Worm (Caenorhabditis elegans) whole organism, L1 larva: ENCODE data around the gene K01D12.15.
A peak's percentile ranks its signal among the peaks of the same experiment; 100 is the strongest.

Experiments used
- C16A3.4 ChIP-seq: fragments of 150-350 bp; optimal IDR thresholded peaks from 2 replicates; lab custom pipeline; 2014; ENCODE audit warnings: missing biosample characterization, missing genetic modification characterization
- Y116A8C.19 ChIP-seq: sonication (generic microtip); optimal IDR thresholded peaks from 2 replicates; lab custom pipeline; 2016; ENCODE audit warnings: missing compliant biosample characterization, missing genetic modification characterization, borderline replicate concordance
- aly-2 ChIP-seq: fragments of 150-350 bp; optimal IDR thresholded peaks from 2 replicates; lab custom pipeline; 2014; ENCODE audit warnings: missing biosample characterization, missing genetic modification characterization
- ama-1 ChIP-seq: fragments of 150-350 bp; optimal IDR thresholded peaks from 2 replicates; lab custom pipeline; 2014
- blmp-1 ChIP-seq: fragments of 150-350 bp; optimal IDR thresholded peaks from 2 replicates; lab custom pipeline; 2014; ENCODE audit warnings: missing biosample characterization, missing genetic modification characterization
- ceh-63 ChIP-seq: fragments of 200-800 bp; sonication (Bioruptor generic); optimal IDR thresholded peaks from 2 replicates; lab custom pipeline; 2018; ENCODE audit warnings: mild to moderate bottlenecking, missing genetic modification characterization, missing compliant biosample characterization
- ceh-8 ChIP-seq: fragments of 200-800 bp; sonication (Bioruptor generic); optimal IDR thresholded peaks from 2 replicates; lab custom pipeline; 2018; ENCODE audit warnings: mild to moderate bottlenecking, missing genetic modification characterization, moderate library complexity, missing compliant biosample characterization
- ceh-82 ChIP-seq, 3 experiments: fragments of 150-350 bp in 1 of 3; sonication (generic microtip) in 2 of 3; optimal IDR thresholded peaks; 2 replicates each; lab custom pipeline; 2014 to 2017; ENCODE audit warnings: missing biosample characterization in 3 of 3, missing genetic modification characterization in 3 of 3
- ceh-88 ChIP-seq: fragments of 200-800 bp; sonication (Bioruptor generic); IDR thresholded peaks from 2 replicates; pipeline ENCODE4 v1.3.6; 2022; ENCODE audit warnings: missing genetic modification characterization, missing compliant biosample characterization
- dpl-1 ChIP-seq, 3 experiments: fragments of 150-350 bp in 2 of 3; sonication (generic microtip) in 1 of 3; optimal IDR thresholded peaks; 2 replicates each; lab custom pipeline; 2014 to 2017; ENCODE audit warnings: missing biosample characterization in 3 of 3, missing genetic modification characterization in 3 of 3, missing genetic modification reagents in 3 of 3
- dsc-1 ChIP-seq: sonication (generic microtip); optimal IDR thresholded peaks from 2 replicates; lab custom pipeline; 2016; ENCODE audit warnings: mild to moderate bottlenecking, missing genetic modification characterization, missing compliant biosample characterization
- efl-1 ChIP-seq, 4 experiments: fragments of 150-350 bp; optimal IDR thresholded peaks in 3 of 4; peaks in 1 of 4; 1 replicate in 1 of 4; 2 replicates in 3 of 4; lab custom pipeline; 2014; ENCODE audit warnings: missing biosample characterization in 2 of 4, missing genetic modification characterization in 2 of 4, missing genetic modification reagents in 2 of 4
- egl-27 ChIP-seq, 2 experiments: fragments of 150-350 bp in 1 of 2; sonication (generic microtip); optimal IDR thresholded peaks; 3 replicates each; lab custom pipeline; 2017 to 2018; ENCODE audit warnings: missing biosample characterization in 2 of 2, missing genetic modification characterization in 2 of 2, missing genetic modification reagents in 2 of 2
- fkh-10 ChIP-seq: sonication (generic microtip); optimal IDR thresholded peaks from 2 replicates; lab custom pipeline; 2017; ENCODE audit warnings: missing biosample characterization, missing genetic modification reagents, missing genetic modification characterization
- fkh-8 ChIP-seq: sonication (generic microtip); optimal IDR thresholded peaks from 2 replicates; lab custom pipeline; 2016; ENCODE audit warnings: mild to moderate bottlenecking, missing genetic modification characterization, missing compliant biosample characterization
- hpl-2 ChIP-seq: fragments of 150-350 bp; optimal IDR thresholded peaks from 2 replicates; lab custom pipeline; 2014; ENCODE audit warnings: missing biosample characterization, missing genetic modification reagents, missing genetic modification characterization
- isw-1 ChIP-seq: fragments of 200-800 bp; sonication (Bioruptor generic); IDR thresholded peaks from 2 replicates; pipeline ENCODE4 v1.3.6; 2022; ENCODE audit warnings: missing genetic modification characterization, missing compliant biosample characterization
- jun-1 ChIP-seq: fragments of 150-350 bp; optimal IDR thresholded peaks from 2 replicates; lab custom pipeline; 2014; ENCODE audit warnings: missing biosample characterization, missing genetic modification reagents, missing genetic modification characterization
- lin-15B ChIP-seq: fragments of 150-350 bp; sonication (generic microtip); optimal IDR thresholded peaks from 3 replicates; lab custom pipeline; 2014; ENCODE audit warnings: missing biosample characterization, missing genetic modification characterization
- lin-39 ChIP-seq: fragments of 150-350 bp; optimal IDR thresholded peaks from 2 replicates; lab custom pipeline; 2014; ENCODE audit warnings: missing biosample characterization, missing genetic modification reagents, missing genetic modification characterization
- lsy-2 ChIP-seq, 2 experiments: fragments of 150-350 bp; optimal IDR thresholded peaks; 2 replicates each; lab custom pipeline; 2014; ENCODE audit warnings: missing biosample characterization in 2 of 2, missing genetic modification characterization in 2 of 2
- mdl-1 ChIP-seq, 2 experiments: fragments of 150-350 bp; optimal IDR thresholded peaks; 2 replicates each; lab custom pipeline; 2014 to 2017; ENCODE audit warnings: missing biosample characterization in 2 of 2, missing genetic modification characterization in 2 of 2, inconsistent platforms in 1 of 2
- mep-1 ChIP-seq: fragments of 150-350 bp; optimal IDR thresholded peaks from 2 replicates; lab custom pipeline; 2014; ENCODE audit warnings: missing biosample characterization, missing genetic modification characterization
- nhr-12 ChIP-seq: sonication (generic microtip); optimal IDR thresholded peaks from 2 replicates; lab custom pipeline; 2017; ENCODE audit warnings: missing biosample characterization, missing genetic modification characterization
- nhr-20 ChIP-seq: sonication (generic microtip); optimal IDR thresholded peaks from 2 replicates; lab custom pipeline; 2016; ENCODE audit warnings: mild to moderate bottlenecking, missing genetic modification characterization, missing compliant biosample characterization
- nhr-76 ChIP-seq: sonication (generic microtip); optimal IDR thresholded peaks from 2 replicates; lab custom pipeline; 2017; ENCODE audit warnings: missing biosample characterization, missing genetic modification characterization
- nhr-85 ChIP-seq: sonication (generic microtip); peaks from one replicate; lab custom pipeline; 2016; ENCODE audit warnings: missing genetic modification characterization, inconsistent platforms, missing compliant biosample characterization
- snpc-4 ChIP-seq: fragments of 150-350 bp; optimal IDR thresholded peaks from 2 replicates; lab custom pipeline; 2014; ENCODE audit warnings: missing biosample characterization, missing genetic modification characterization
- snu-23 ChIP-seq: sonication (generic microtip); optimal IDR thresholded peaks from 2 replicates; lab custom pipeline; 2016; ENCODE audit warnings: missing genetic modification characterization, missing compliant biosample characterization
- sptf-1 ChIP-seq: fragments of 150-350 bp; optimal IDR thresholded peaks from 2 replicates; lab custom pipeline; 2014; ENCODE audit warnings: missing biosample characterization, missing genetic modification characterization
- unc-62 ChIP-seq: fragments of 150-350 bp; optimal IDR thresholded peaks from 2 replicates; lab custom pipeline; 2014; ENCODE audit warnings: missing biosample characterization, missing genetic modification reagents, missing genetic modification characterization
- unc-86 ChIP-seq: sonication (generic microtip); optimal IDR thresholded peaks from 2 replicates; lab custom pipeline; 2016; ENCODE audit warnings: missing genetic modification characterization, missing compliant biosample characterization
- unc-98 ChIP-seq: fragments of 200-800 bp; sonication (Bioruptor generic); IDR thresholded peaks from 2 replicates; pipeline ENCODE4 v1.3.6; 2022; ENCODE audit warnings: missing genetic modification characterization, missing compliant biosample characterization
- ztf-4 ChIP-seq: fragments of 150-350 bp; optimal IDR thresholded peaks from 2 replicates; lab custom pipeline; 2014; ENCODE audit warnings: missing biosample characterization, missing genetic modification characterization

K01D12.15 gene

DNA sequence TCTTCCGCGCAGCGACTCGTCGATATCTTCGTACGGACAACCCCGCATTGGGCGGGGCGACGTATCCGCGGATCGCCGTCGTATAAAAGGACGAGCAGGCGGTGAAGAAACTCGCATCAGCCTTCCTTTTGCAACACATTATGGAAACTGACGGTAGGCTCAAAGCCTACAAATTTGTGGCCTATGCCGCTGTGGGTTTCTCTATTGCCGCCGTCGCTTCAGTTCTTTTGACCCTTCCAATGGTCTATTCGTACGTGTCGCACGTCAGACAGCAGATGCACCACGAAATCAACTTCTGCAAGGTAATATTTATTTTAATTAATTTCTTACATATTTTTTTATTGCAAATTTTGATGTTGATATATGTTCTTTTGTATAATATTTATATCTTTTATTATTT lies 33.4 kb upstream of the K01D12.15 start:
- TF ChIP-seq ama-1 (lab: Kevin White, UChicago): peak; percentile 45
- TF ChIP-seq ceh-82 (tag; optimal IDR thresholded peaks at IDR 0.05; lab: Kevin White, UChicago): no peak

DNA sequence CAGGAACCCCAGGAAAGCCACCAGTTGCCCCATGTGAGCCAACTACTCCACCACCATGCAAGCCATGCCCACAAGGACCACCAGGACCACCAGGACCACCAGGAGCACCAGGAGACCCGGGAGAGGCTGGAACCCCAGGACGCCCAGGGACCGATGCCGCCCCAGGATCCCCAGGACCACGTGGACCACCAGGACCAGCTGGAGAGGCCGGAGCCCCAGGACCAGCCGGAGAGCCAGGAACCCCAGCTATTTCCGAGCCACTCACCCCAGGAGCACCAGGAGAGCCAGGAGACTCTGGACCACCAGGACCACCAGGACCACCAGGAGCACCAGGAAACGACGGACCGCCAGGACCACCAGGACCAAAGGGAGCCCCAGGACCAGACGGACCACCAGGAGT lies 32.7 kb upstream of the K01D12.15 start:
- TF ChIP-seq aly-2 (tag; lab: Kevin White, UChicago) (no peak), jun-1 (tag; lab: Kevin White, UChicago) (no peak), ceh-63 (GFP tag; lab: Kevin White, UChicago) (no peak), C16A3.4 (tag; lab: Kevin White, UChicago) (no peak), nhr-85 (peak; percentile 13), efl-1 (optimal IDR thresholded peaks at IDR 0.05; lab: Kevin White, UChicago) (no peak), efl-1 (GFP tag; optimal IDR thresholded peaks at IDR 0.05 in 1 of 2; lab: Kevin White, UChicago) (peak in 1 of 2 experiments; percentile 51), snu-23 (GFP tag; lab: Kevin White, UChicago) (no peak), mdl-1 (tag; optimal IDR thresholded peaks at IDR 0.05; lab: Kevin White, UChicago) (no peak), ceh-8 (GFP tag; lab: Kevin White, UChicago) (peak; percentile 79)

DNA sequence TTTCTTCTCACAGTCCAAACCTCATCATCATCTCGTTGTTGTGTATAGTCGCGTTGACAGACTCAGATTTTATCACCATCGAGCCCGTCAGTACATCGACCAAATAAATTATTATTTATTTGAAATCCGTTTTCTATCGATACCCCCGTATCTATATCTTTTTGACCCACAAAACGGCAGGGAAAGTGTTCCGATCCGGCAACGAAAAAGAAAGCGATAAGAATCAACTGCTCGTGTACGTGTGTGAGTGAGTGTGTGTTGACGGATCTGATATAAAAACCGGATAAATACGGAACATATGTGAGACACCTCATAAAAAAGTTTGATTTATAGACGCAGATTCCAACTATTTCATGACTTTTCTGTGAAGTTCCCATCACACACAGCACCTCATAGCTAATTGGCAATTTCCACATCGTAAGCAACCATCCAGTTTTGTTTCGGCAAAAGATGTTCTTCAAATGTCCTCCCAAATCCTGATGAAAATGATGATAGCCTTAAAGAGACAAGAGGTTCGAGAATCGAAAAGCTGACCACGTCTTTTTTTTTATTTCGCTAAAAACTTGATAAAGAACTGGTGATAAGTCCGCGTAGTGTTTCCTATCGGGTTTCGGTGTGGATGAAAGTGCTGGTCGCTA lies 31.9 kb upstream of the K01D12.15 start:
- TF ChIP-seq blmp-1 (tag; lab: Kevin White, UChicago) (peak; percentile 82), efl-1 (optimal IDR thresholded peaks at IDR 0.05; lab: Kevin White, UChicago) (no peak), efl-1 (GFP tag; optimal IDR thresholded peaks at IDR 0.05 in 1 of 2; lab: Kevin White, UChicago) (peak in 1 of 2 experiments; percentile 11), fkh-10 (GFP tag; lab: Kevin White, UChicago) (no peak), dsc-1 (tag; lab: Kevin White, UChicago) (no peak), nhr-12 (tag; lab: Kevin White, UChicago) (no peak), ama-1 (lab: Kevin White, UChicago) (peak; percentile 36), ceh-88 (GFP tag; lab: Robert Waterston, UW) (no peak), lsy-2 (tag; optimal IDR thresholded peaks at IDR 0.05; lab: Kevin White, UChicago) (no peak), isw-1 (GFP tag; lab: Robert Waterston, UW) (no peak), sptf-1 (tag; lab: Kevin White, UChicago) (no peak), ztf-4 (no peak), aly-2 (tag; lab: Kevin White, UChicago) (no peak), lin-15B (tag; lab: Kevin White, UChicago) (no peak), mep-1 (no peak), unc-86 (tag; lab: Kevin White, UChicago) (no peak), dpl-1 (GFP tag; optimal IDR thresholded peaks at IDR 0.05; lab: Kevin White, UChicago) (no peak)

DNA sequence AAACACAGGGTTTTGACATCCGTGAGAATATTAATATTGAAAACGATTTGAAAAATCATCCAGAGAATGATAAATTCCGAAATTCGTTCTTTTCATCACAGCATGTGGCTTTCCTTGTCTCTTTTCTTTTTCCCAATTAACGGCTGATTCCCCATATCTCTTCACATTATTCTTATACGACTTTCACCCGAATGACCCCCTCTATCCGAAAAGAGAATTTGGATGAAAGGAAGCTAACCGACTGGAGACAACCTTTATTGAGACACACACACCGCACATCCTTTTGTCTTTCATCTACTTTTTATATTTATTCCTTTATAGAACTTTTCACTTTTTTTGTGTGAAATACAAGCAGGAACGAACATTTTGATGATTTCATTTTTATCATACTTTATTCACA lies 28.6 kb upstream of the K01D12.15 start:
- no peak for TF ChIP-seq egl-27 (tag; optimal IDR thresholded peaks at IDR 0.05; lab: Kevin White, UChicago)
- TF ChIP-seq blmp-1 (tag; lab: Kevin White, UChicago): peak; percentile 98

DNA sequence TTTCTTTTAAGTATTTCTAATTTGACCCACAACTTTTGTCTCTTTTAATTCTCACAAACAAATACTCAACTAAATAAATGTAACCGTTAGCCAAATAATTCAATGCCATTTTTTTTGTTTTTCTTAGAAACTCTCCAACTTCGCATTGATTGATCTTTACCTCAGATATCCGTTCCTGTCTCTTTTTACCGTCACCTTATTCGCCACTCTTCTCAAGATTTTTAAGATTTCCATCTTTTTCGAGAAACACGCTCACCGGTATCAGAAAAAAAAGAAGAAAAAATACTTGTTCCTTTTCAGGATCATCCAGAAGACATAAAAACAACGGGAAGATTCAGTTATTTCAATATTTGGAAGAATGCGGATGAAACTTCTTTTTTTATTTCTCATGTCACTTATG lies 27.9 kb upstream of the K01D12.15 start, which contains the start of gene F23H12.5:
Gene F23H12.5, plus strand, starts transcription at position 301 of the 400 bp plus-strand sequence.
- TF ChIP-seq nhr-85: peak; percentile 27
- no peak for TF ChIP-seq nhr-20

DNA sequence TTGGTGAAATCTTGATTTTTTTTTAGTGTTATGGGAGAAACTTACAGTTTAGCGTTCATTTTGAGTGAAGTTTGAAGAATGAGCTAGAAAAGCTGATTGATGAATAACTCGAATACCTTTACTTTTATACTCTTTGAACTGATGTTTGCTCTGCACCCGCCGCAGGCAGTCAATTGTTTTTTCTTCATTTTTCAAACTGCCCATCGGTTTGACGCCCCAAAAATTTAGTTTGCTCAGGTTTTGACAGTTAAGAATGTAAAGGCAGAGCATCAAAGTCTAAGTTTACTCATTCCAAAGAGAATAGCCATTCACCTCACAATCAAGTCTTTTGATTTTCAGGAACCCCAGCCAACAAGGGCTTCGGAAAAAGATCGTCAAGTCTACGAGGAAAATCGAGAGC lies 24.6 kb upstream of the K01D12.15 start, which contains the start of gene fipr-1:
Gene fipr-1, minus strand, starts transcription at position 101 of the 400 bp plus-strand sequence.
- no peak for TF ChIP-seq Y116A8C.19
- TF ChIP-seq efl-1 (optimal IDR thresholded peaks at IDR 0.05; lab: Kevin White, UChicago): no peak
- no peak for TF ChIP-seq efl-1 (GFP tag; optimal IDR thresholded peaks at IDR 0.05 in 1 of 2; lab: Kevin White, UChicago)
- no peak for TF ChIP-seq sptf-1 (tag; lab: Kevin White, UChicago)
- TF ChIP-seq fkh-8: no peak
- no peak for TF ChIP-seq blmp-1 (tag; lab: Kevin White, UChicago)
- no peak for TF ChIP-seq nhr-76 (tag; lab: Kevin White, UChicago)
- TF ChIP-seq unc-86 (tag; lab: Kevin White, UChicago): no peak
- no peak for TF ChIP-seq unc-98 (GFP tag; lab: Robert Waterston, UW)
- TF ChIP-seq snpc-4 (tag; lab: Kevin White, UChicago): no peak
- TF ChIP-seq hpl-2 (GFP tag; lab: Kevin White, UChicago): no peak
- no peak for TF ChIP-seq lin-39 (tag; lab: Kevin White, UChicago)
- no peak for TF ChIP-seq unc-62 (GFP tag; lab: Kevin White, UChicago)
